Worm (Caenorhabditis elegans) whole organism, L2 larva: ENCODE data around the gene him-10.

ENCODE experiments used
- Y55F3AM.14 ChIP-seq: fragments of 200-800 bp; sonication (Bioruptor generic); optimal IDR thresholded peaks from 2 replicates; lab custom pipeline; 2018; ENCODE audit warnings: mild to moderate bottlenecking, missing genetic modification characterization, missing compliant biosample characterization
- ama-1 ChIP-seq: fragments of 150-350 bp; optimal IDR thresholded peaks from 2 replicates; lab custom pipeline; 2018; ENCODE audit warnings: inconsistent platforms
- fos-1 ChIP-seq: fragments of 150-350 bp; optimal IDR thresholded peaks from 2 replicates; lab custom pipeline; 2014; ENCODE audit warnings: missing biosample characterization, missing genetic modification characterization
- unc-39 ChIP-seq: fragments of 150-350 bp; optimal IDR thresholded peaks from 2 replicates; lab custom pipeline; 2014; ENCODE audit warnings: missing biosample characterization, missing genetic modification characterization
- zag-1 ChIP-seq: fragments of 150-350 bp; optimal IDR thresholded peaks from 2 replicates; lab custom pipeline; 2014; ENCODE audit warnings: missing biosample characterization, missing genetic modification characterization

ce11 chrIII:5805273-5805672 lies 2.2 kb downstream of the him-10 start, which contains the start of gene R12B2.3:
- TF ChIP-seq unc-39 (no peak), Y55F3AM.14 (GFP tag; lab: Kevin White, UChicago) (no peak), ama-1 (no peak), zag-1 (no peak), fos-1 (tag; lab: Kevin White, UChicago) (no peak)
